Fruit fly (Drosophila melanogaster): ENCODE data around the gene chas.

chas gene

dm6 chrX:17624983-17625401 is 73.5 kb downstream of the chas start (continued):
- TF ChIP-seq CG11560 (tag; IDR thresholded peaks at IDR 0.05) = peak; percentile 34; the same call in 2 of the 3 replicates
- peak; percentile 9 for TF ChIP-seq pzg (GFP tag; optimal IDR thresholded peaks at IDR 0.05)
- peak; percentile 85 for TF ChIP-seq bcd (GFP tag; optimal IDR thresholded peaks at IDR 0.05)
- peak; percentile 81 for TF ChIP-seq Asciz (GFP tag; optimal IDR thresholded peaks at IDR 0.05)
- peak; percentile 71 for TF ChIP-seq CG8089 (GFP tag; optimal IDR thresholded peaks at IDR 0.05)
- TF ChIP-seq CG2120 (GFP tag; optimal IDR thresholded peaks at IDR 0.05) = peak; percentile 86
- TF ChIP-seq CG32772 (GFP tag; IDR thresholded peaks at IDR 0.05) = peak; percentile 74
- peak; percentile 37 for TF ChIP-seq CG2202 (tag; optimal IDR thresholded peaks at IDR 0.05)
- TF ChIP-seq pho (GFP tag; optimal IDR thresholded peaks at IDR 0.05) = peak; percentile 81
- peak; percentile 61 for TF ChIP-seq chm (GFP tag; IDR thresholded peaks at IDR 0.05)
- peak; percentile 85 for TF ChIP-seq oc (tag; optimal IDR thresholded peaks at IDR 0.05)
- TF ChIP-seq Gug (GFP tag; IDR thresholded peaks at IDR 0.05) = peak; percentile 70; the same call in 3 of the 4 replicates
- peak; percentile 72 for TF ChIP-seq Six4 (GFP tag; optimal IDR thresholded peaks at IDR 0.05)
- TF ChIP-seq repo (GFP tag; optimal IDR thresholded peaks at IDR 0.05) = peak; percentile 70
- no peak for TF ChIP-seq Gsc (GFP tag; IDR thresholded peaks at IDR 0.05)
- TF ChIP-seq CG11504 (tag; optimal IDR thresholded peaks at IDR 0.05) = peak; percentile 92
- TF ChIP-seq Adf1 (GFP tag; IDR thresholded peaks at IDR 0.05) = peak; percentile 25; the same call in 1 of the 2 replicates
- TF ChIP-seq aop (GFP tag; IDR thresholded peaks at IDR 0.05) = no peak
- peak; percentile 86; the same call in 1 of the 2 replicates for TF ChIP-seq CG31441 (GFP tag; IDR thresholded peaks at IDR 0.05)
- TF ChIP-seq Mrtf (GFP tag; IDR thresholded peaks at IDR 0.05) = peak; percentile 82
- peak; percentile 89 for TF ChIP-seq her (GFP tag; optimal IDR thresholded peaks at IDR 0.05)
- TF ChIP-seq dysf (GFP tag; IDR thresholded peaks at IDR 0.05) = peak; percentile 90
- peak; percentile 76 for TF ChIP-seq CG13775 (GFP tag; optimal IDR thresholded peaks at IDR 0.05)
- TF ChIP-seq CG15011 (GFP tag; optimal IDR thresholded peaks at IDR 0.05) = peak; percentile 85
- peak; percentile 83 for TF ChIP-seq Xrp1 (GFP tag; IDR thresholded peaks at IDR 0.05)
- no peak for TF ChIP-seq hb (GFP tag; IDR thresholded peaks at IDR 0.05; ENCODE audit: partially characterized antibody)
- peak; percentile 71 for TF ChIP-seq CG18011 (GFP tag; optimal IDR thresholded peaks at IDR 0.05)
- peak; percentile 71 for TF ChIP-seq CG12104 (GFP tag; optimal IDR thresholded peaks at IDR 0.05)
- TF ChIP-seq CG12071 (GFP tag; optimal IDR thresholded peaks at IDR 0.05) = peak; percentile 94
- no peak for TF ChIP-seq Trl (optimal IDR thresholded peaks at IDR 0.05)
- peak; percentile 52 for TF ChIP-seq Trl (GFP tag; optimal IDR thresholded peaks at IDR 0.05)
- TF ChIP-seq dan (GFP tag; IDR thresholded peaks at IDR 0.05) = no peak
- TF ChIP-seq Stat92E (GFP tag; optimal IDR thresholded peaks at IDR 0.05) = no peak
- peak; percentile 52 for TF ChIP-seq grn (GFP tag; optimal IDR thresholded peaks at IDR 0.05)
- peak; percentile 69 for TF ChIP-seq B-H1 (GFP tag; IDR thresholded peaks at IDR 0.05)
- TF ChIP-seq fd64A (GFP tag; optimal IDR thresholded peaks at IDR 0.05) = peak; percentile 73
- no peak for TF ChIP-seq amos (GFP tag; IDR thresholded peaks at IDR 0.05; ENCODE audit: partially characterized antibody)
- peak; percentile 62 for TF ChIP-seq CG2875 (GFP tag; optimal IDR thresholded peaks at IDR 0.05)
- TF ChIP-seq tll (GFP tag; optimal IDR thresholded peaks at IDR 0.05) = no peak
- TF ChIP-seq BEAF-32 (GFP tag; optimal IDR thresholded peaks at IDR 0.05) = peak; percentile 12
- TF ChIP-seq CG31365 (tag; optimal IDR thresholded peaks at IDR 0.05) = peak; percentile 74
- peak; percentile 98 for TF ChIP-seq Med (GFP tag)
- peak; percentile 69; the same call in 2 of the 3 replicates for TF ChIP-seq zfh1 (GFP tag; IDR thresholded peaks at IDR 0.05)
- TF ChIP-seq kni (GFP tag; optimal IDR thresholded peaks at IDR 0.05) = peak; percentile 63
- TF ChIP-seq dimm (GFP tag; IDR thresholded peaks at IDR 0.05) = no peak; the same call in 1 of the 2 replicates
- TF ChIP-seq BtbVII (GFP tag; optimal IDR thresholded peaks at IDR 0.05) = peak; percentile 94
- TF ChIP-seq unc-4 (GFP tag; IDR thresholded peaks at IDR 0.05; ENCODE audit: partially characterized antibody) = no peak
- peak; percentile 85 for TF ChIP-seq sug (tag; optimal IDR thresholded peaks at IDR 0.05)
- TF ChIP-seq Dad (GFP tag; optimal IDR thresholded peaks at IDR 0.05) = peak; percentile 57
- peak; percentile 85 for TF ChIP-seq CG10543 (GFP tag; optimal IDR thresholded peaks at IDR 0.05)
- peak; percentile 95 for TF ChIP-seq sr (GFP tag; IDR thresholded peaks at IDR 0.05)

Data from whole organism, embryonic.